Worm (Caenorhabditis elegans): ENCODE results near the gene F41B5.1.

The F41B5.1 gene

DNA sequence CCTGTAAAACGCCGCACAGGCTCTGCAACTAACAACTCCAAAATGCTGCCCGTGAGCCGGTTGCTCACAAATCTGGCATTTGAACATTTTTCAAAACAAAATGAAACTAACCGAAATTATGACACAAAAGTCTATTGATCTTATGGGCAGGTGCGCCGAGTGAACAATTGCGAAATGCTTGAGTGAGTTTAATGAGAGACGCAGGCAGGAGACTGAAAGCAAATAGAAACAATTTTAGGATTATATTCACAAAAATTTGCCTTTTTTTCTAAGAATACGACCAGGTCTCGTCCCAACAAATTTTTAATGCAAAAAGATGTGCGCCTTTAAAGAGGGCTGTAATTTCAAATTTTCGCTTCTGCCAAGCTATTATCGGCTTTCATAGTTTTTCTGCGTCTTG lies 9.1 kb downstream of the F41B5.1 start, which contains the start of gene nhr-183:
nhr-183 (minus strand) TSS at position 180 of the 400 bp plus-strand sequence.
- peak; percentile 69; the same call in 1 of the 2 replicates for TF ChIP-seq cebp-1 (GFP tag; IDR thresholded peaks at IDR 0.05)
- TF ChIP-seq cebp-1 (tag; optimal IDR thresholded peaks at IDR 0.05) = peak; percentile 90
- no peak for TF ChIP-seq pha-4 (tag; optimal IDR thresholded peaks at IDR 0.05)

DNA sequence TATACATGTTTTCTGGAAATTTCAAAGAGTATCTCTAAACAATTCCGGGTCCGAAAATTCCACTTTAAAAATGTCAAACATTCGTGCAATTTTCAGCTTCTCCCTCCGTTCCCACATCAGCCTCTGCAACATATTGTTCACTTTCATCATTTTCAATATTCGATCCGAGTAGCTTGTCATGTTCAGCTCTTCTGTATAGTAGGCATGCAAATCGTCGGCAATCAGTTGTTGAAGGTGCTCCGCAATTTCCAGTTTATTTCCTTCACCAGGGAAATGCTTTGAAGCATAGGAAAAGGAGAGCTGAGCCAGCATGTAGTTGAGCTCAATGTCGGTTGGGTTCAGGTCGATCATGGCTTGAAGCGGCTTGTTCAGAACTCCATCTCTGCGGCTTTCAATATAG lies 9.6 kb downstream of the F41B5.1 start:
- TF ChIP-seq cebp-2 (GFP tag; IDR thresholded peaks at IDR 0.05) (no peak), F52B5.7 (tag; optimal IDR thresholded peaks at IDR 0.05) (no peak), lir-1 (GFP tag; conservative IDR thresholded peaks at IDR 0.05) (no peak), ztf-6 (GFP tag; IDR thresholded peaks at IDR 0.05) (no peak), unc-130 (GFP tag; optimal IDR thresholded peaks at IDR 0.05) (no peak), nhr-120 (GFP tag; IDR thresholded peaks at IDR 0.05) (no peak), lsl-1 (GFP tag; optimal IDR thresholded peaks at IDR 0.05) (no peak), sdz-38 (tag; optimal IDR thresholded peaks at IDR 0.05) (no peak), mel-28 (tag; optimal IDR thresholded peaks at IDR 0.05; ENCODE audit: borderline replicate concordance) (no peak), nhr-90 (tag; optimal IDR thresholded peaks at IDR 0.05) (no peak), snpc-3.4 (tag; optimal IDR thresholded peaks at IDR 0.05) (no peak)

DNA sequence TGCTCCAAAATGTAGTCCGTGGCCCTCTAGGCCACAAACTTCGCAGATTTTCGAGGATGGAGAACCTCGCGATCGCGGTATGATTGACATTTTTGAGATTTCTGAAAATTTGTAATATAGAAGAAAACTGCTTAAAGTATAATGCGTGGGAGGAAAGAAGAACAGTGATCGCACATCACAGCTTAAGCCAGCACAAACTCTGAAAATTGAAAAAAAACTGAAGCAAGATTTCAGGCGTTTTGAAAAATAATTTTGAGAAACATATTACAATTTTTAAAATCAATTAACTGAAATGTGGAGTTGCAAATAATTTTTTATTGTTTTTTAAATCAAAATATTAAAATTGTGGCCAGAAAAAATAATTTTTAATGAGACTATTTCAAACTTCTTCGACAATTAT lies 11.6 kb downstream of the F41B5.1 start, which contains the start of gene nhr-275:
nhr-275 (minus strand) TSS at position 101 of the 400 bp plus-strand sequence.
- TF ChIP-seq nhr-27 (tag; optimal IDR thresholded peaks at IDR 0.05) (no peak), lin-35 (GFP tag; optimal IDR thresholded peaks at IDR 0.05) (no peak), sdz-38 (tag; optimal IDR thresholded peaks at IDR 0.05) (no peak), madf-10 (tag; optimal IDR thresholded peaks at IDR 0.05) (no peak), F22D6.2 (tag; optimal IDR thresholded peaks at IDR 0.05) (no peak), lir-1 (GFP tag; conservative IDR thresholded peaks at IDR 0.05) (no peak), T26A5.8 (tag; optimal IDR thresholded peaks at IDR 0.05) (no peak)

DNA sequence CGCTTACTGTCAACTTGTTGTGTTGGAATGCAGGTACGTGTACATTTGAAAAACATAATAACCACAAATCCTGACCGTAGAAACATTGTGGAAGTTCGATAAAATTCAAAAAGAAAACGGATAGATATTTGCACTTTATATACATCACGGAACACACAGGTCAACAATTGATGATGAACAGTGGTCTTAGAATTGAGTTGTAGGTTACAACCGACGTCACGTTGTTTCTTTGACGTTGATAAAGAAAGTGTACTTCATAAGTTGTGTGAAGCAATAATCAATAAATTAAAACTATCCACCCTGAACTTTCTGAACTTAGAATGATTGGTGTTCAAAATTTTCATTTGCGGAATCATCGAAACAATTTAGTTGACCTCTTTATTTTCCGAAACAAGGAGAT lies 16.4 kb downstream of the F41B5.1 start, which contains the start of gene Y5H2A.1:
Y5H2A.1 (minus strand) TSS at position 101 of the 400 bp plus-strand sequence.
- no peak for TF ChIP-seq lin-40 (tag; optimal IDR thresholded peaks at IDR 0.05)
- no peak for TF ChIP-seq unc-62 (GFP tag; optimal IDR thresholded peaks at IDR 0.05)
- no peak for TF ChIP-seq madf-6 (GFP tag; IDR thresholded peaks at IDR 0.05)
- TF ChIP-seq lag-1 (GFP tag; IDR thresholded peaks at IDR 0.05) = no peak

DNA sequence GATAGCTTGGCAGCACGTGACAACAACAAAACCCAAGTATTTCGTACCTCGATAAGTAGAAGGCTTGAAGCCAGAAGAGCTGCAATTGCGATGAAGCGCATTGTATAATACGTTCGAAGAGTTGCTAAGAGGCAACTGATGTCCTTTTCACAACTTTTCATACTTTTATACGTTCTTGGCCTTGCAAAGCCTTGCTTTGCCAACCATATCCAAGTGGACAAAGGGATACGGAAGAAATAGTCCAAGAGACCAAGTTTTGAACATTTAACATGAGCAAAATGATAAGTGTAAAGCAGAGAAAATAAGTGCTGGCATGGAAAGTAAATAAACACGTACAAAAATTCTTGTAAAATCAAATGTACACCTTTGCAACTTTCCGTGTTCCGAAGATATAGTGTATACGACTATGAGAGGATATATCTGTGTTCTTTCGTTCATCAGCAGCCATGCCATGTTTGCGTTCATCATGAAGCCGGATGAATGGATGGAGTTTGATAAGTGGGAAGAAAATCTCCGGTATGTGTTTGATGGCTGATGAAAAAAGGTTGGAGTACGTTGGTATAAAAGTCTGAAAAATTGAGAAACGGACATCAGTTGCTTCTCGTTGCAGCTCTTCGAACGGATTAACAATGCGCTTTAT lies 19.0 kb downstream of the F41B5.1 start, which contains the start of the genes Y5H2A.4 and abu-4:
Y5H2A.4 (minus strand) TSS at position 101 of the 640 bp plus-strand sequence.
abu-4 (plus strand) TSS at position 590 of the 640 bp plus-strand sequence.
- TF ChIP-seq B0035.1 (tag; optimal IDR thresholded peaks at IDR 0.05) (no peak), dox-1 (GFP tag; IDR thresholded peaks at IDR 0.05) (no peak), F49E8.2 (tag; optimal IDR thresholded peaks at IDR 0.05; ENCODE audit: insufficient read depth) (no peak), K12H6.12 (tag; optimal IDR thresholded peaks at IDR 0.05) (no peak), C17E4.6 (GFP tag; IDR thresholded peaks at IDR 0.05) (no peak), ceh-91 (GFP tag; IDR thresholded peaks at IDR 0.05) (no peak), ceh-100 (GFP tag; IDR thresholded peaks at IDR 0.05) (no peak), dpff-1 (tag; optimal IDR thresholded peaks at IDR 0.05) (no peak), bed-2 (GFP tag; IDR thresholded peaks at IDR 0.05) (no peak), nfya-2 (GFP tag; IDR thresholded peaks at IDR 0.05) (no peak), lin-35 (GFP tag; optimal IDR thresholded peaks at IDR 0.05) (no peak)
